Fruit fly (Drosophila melanogaster): ENCODE results near the gene Ucp4B.

Ucp4B gene

DNA sequence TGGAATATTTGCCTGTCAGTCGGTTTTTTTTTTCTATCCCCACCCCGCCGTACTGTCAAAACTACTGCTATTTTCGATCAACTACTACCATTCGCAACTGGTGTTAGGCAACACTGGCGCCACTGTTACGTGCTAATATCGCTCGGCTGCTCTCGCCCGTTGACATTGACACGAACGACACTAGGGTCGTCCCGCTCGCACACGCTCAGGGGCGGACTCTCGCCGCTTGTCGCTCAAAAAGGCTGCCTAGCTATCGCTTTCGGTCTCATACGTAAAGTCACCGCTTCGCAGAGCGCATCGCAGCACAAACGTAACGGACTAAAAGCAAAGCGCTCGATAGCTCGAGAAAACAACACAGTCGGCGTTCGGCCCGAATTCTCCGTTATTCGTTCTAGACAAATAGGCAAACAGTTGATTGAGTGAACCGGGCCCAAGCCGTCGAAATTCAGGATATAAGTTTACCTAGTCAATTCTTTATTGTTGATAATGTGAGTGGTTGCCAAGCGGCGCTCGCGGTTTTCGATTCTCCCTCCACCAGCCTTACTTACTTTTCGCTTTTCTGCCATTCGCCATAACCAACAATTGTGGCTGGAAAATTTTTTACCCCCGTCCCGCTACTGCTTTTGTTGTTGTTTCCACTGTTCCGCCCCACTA lies 12.8 kb downstream of the Ucp4B start (continued):
- TF ChIP-seq gce (GFP tag; IDR thresholded peaks at IDR 0.05) = no peak
- no peak for TF ChIP-seq GATAe (GFP tag; conservative IDR thresholded peaks at IDR 0.05)
- TF ChIP-seq fd64A (GFP tag; optimal IDR thresholded peaks at IDR 0.05) = peak; percentile 4
- TF ChIP-seq z (GFP tag; IDR thresholded peaks at IDR 0.05) = no peak
- TF ChIP-seq CG8478 (optimal IDR thresholded peaks at IDR 0.05) = peak; percentile 93
- peak; percentile 30 for TF ChIP-seq NfI (GFP tag; optimal IDR thresholded peaks at IDR 0.05)
- peak; percentile 56 for TF ChIP-seq CG1603 (tag; optimal IDR thresholded peaks at IDR 0.05)
- TF ChIP-seq Dbx (GFP tag; IDR thresholded peaks at IDR 0.05) = no peak
- TF ChIP-seq az2 (GFP tag; optimal IDR thresholded peaks at IDR 0.05) = no peak
- no peak; the same call in 3 of the 4 replicates for TF ChIP-seq Gug (GFP tag; IDR thresholded peaks at IDR 0.05)
- TF ChIP-seq pita (GFP tag; optimal IDR thresholded peaks at IDR 0.05) = no peak
- TF ChIP-seq Nf-YB (GFP tag; optimal IDR thresholded peaks at IDR 0.05) = peak; percentile 50
- TF ChIP-seq CG33557 (GFP tag; optimal IDR thresholded peaks at IDR 0.05) = peak; percentile 38
- TF ChIP-seq BtbVII (GFP tag; optimal IDR thresholded peaks at IDR 0.05) = no peak
- TF ChIP-seq fru (optimal IDR thresholded peaks at IDR 0.05) = no peak
- TF ChIP-seq CG1792 (GFP tag; optimal IDR thresholded peaks at IDR 0.05) = no peak
- no peak for TF ChIP-seq Hmx (GFP tag; optimal IDR thresholded peaks at IDR 0.05)
- no peak for TF ChIP-seq Drgx (GFP tag; IDR thresholded peaks at IDR 0.05)
- TF ChIP-seq Antp (GFP tag; optimal IDR thresholded peaks at IDR 0.05) = peak; percentile 11
- no peak for TF ChIP-seq CG17568 (GFP tag; optimal IDR thresholded peaks at IDR 0.05)
- peak; percentile 92 for TF ChIP-seq Med (GFP tag)
- no peak for TF ChIP-seq CG16779 (GFP tag; IDR thresholded peaks at IDR 0.05)
- peak; percentile 38 for TF ChIP-seq CG15269 (tag; optimal IDR thresholded peaks at IDR 0.05)
- no peak for TF ChIP-seq ab (GFP tag; optimal IDR thresholded peaks at IDR 0.05)
- peak; percentile 15 for TF ChIP-seq CG17912 (GFP tag; optimal IDR thresholded peaks at IDR 0.05)
- TF ChIP-seq CG9727 (GFP tag; optimal IDR thresholded peaks at IDR 0.05) = peak; percentile 21
- TF ChIP-seq CG3847 (GFP tag; IDR thresholded peaks at IDR 0.05) = no peak
- peak; percentile 88 for TF ChIP-seq YL-1 (GFP tag; optimal IDR thresholded peaks at IDR 0.05)
- no peak for TF ChIP-seq CG30020 (tag; optimal IDR thresholded peaks at IDR 0.05)
- peak; percentile 78 for TF ChIP-seq CG15601 (tag; optimal IDR thresholded peaks at IDR 0.05)
- no peak for TF ChIP-seq crol (GFP tag; IDR thresholded peaks at IDR 0.05)

dm6 chr2L:5983236-5983635 lies 13.6 kb downstream of the Ucp4B start:
- TF ChIP-seq Rx (GFP tag; IDR thresholded peaks at IDR 0.05) (no peak), CG10321 (GFP tag; IDR thresholded peaks at IDR 0.05) (no peak), CG13287 (GFP tag; IDR thresholded peaks at IDR 0.05; ENCODE audit: partially characterized antibody) (no peak), nom (GFP tag; optimal IDR thresholded peaks at IDR 0.05) (peak; percentile 38), CG34224 (GFP tag; IDR thresholded peaks at IDR 0.05; ENCODE audit: partially characterized antibody) (no peak), HHEX (GFP tag; optimal IDR thresholded peaks at IDR 0.05) (no peak), gt (GFP tag; IDR thresholded peaks at IDR 0.05) (no peak), CG9817 (tag; optimal IDR thresholded peaks at IDR 0.05) (no peak), Dbx (GFP tag; IDR thresholded peaks at IDR 0.05) (no peak), psq (GFP tag; optimal IDR thresholded peaks at IDR 0.05) (no peak), h (optimal IDR thresholded peaks at IDR 0.05) (no peak), CTCF (GFP tag; optimal IDR thresholded peaks at IDR 0.05) (no peak), zfh1 (GFP tag; IDR thresholded peaks at IDR 0.05) (no peak), sd (tag; optimal IDR thresholded peaks at IDR 0.05) (peak; percentile 8), wek (GFP tag; optimal IDR thresholded peaks at IDR 0.05) (no peak), dan (GFP tag; IDR thresholded peaks at IDR 0.05) (no peak), vnd (GFP tag; IDR thresholded peaks at IDR 0.05; ENCODE audit: partially characterized antibody) (no peak), vfl (GFP tag; optimal IDR thresholded peaks at IDR 0.05) (no peak), nau (GFP tag; optimal IDR thresholded peaks at IDR 0.05) (no peak), CG7963 (GFP tag; IDR thresholded peaks at IDR 0.05; ENCODE audit: partially characterized antibody) (no peak), pros (GFP tag; optimal IDR thresholded peaks at IDR 0.05) (peak; percentile 58), CG15479 (GFP tag; optimal IDR thresholded peaks at IDR 0.05) (peak; percentile 67), Sry-β (GFP tag; optimal IDR thresholded peaks at IDR 0.05) (no peak)

All from whole organism, embryonic.